Fruit fly (Drosophila melanogaster) whole organism, embryonic: Measurements from ENCODE around the gene Uev1A.

Source experiments
- Atf-2 ChIP-seq: fragments of 200-800 bp; sonication (Bioruptor generic); optimal IDR thresholded peaks from 2 replicates; lab custom pipeline; 2016; ENCODE audit warnings: missing biosample characterization, missing genetic modification characterization
- CG1603 ChIP-seq: fragments of 200-800 bp; sonication (Bioruptor generic); optimal IDR thresholded peaks from 2 replicates; lab custom pipeline; 2019; ENCODE audit warnings: missing biosample characterization, mild to moderate bottlenecking, missing genetic modification characterization, moderate library complexity
- CG8089 ChIP-seq: fragments of 200-800 bp; sonication (Bioruptor generic); optimal IDR thresholded peaks from 3 replicates; lab custom pipeline; 2016; ENCODE audit warnings: missing biosample characterization, missing genetic modification characterization
- Dref ChIP-seq: fragments of 200-800 bp; sonication (Bioruptor generic); IDR thresholded peaks from 2 replicates; pipeline ENCODE4 v1.3.6; 2022; ENCODE audit warnings: missing biosample characterization, missing genetic modification characterization
- bcd ChIP-seq: fragments of 200-800 bp; sonication (Bioruptor generic); optimal IDR thresholded peaks from 2 replicates; lab custom pipeline; 2017; ENCODE audit warnings: missing biosample characterization, mild to moderate bottlenecking, missing genetic modification characterization
- gcm2 ChIP-seq: fragments of 200-800 bp; sonication (Bioruptor generic); optimal IDR thresholded peaks from 2 replicates; lab custom pipeline; 2016; ENCODE audit warnings: missing biosample characterization, missing genetic modification characterization
- p53 ChIP-seq: fragments of 200-800 bp; sonication (Bioruptor generic); optimal IDR thresholded peaks from 2 replicates; lab custom pipeline; 2016; ENCODE audit warnings: missing biosample characterization, missing genetic modification characterization
- rib ChIP-seq: fragments of 200-800 bp; sonication (Bioruptor generic); IDR thresholded peaks from 2 replicates; pipeline ENCODE4 v1.3.6; 2022; ENCODE audit warnings: missing biosample characterization, missing genetic modification characterization
- sisA ChIP-seq: fragments of 200-800 bp; sonication (Bioruptor generic); IDR thresholded peaks from 2 replicates; pipeline ENCODE4 v1.3.6; 2022; ENCODE audit warnings: missing biosample characterization, missing genetic modification characterization
- yki ChIP-seq: fragments of >200 bp; optimal IDR thresholded peaks from 3 replicates; lab custom pipeline; 2018

DNA sequence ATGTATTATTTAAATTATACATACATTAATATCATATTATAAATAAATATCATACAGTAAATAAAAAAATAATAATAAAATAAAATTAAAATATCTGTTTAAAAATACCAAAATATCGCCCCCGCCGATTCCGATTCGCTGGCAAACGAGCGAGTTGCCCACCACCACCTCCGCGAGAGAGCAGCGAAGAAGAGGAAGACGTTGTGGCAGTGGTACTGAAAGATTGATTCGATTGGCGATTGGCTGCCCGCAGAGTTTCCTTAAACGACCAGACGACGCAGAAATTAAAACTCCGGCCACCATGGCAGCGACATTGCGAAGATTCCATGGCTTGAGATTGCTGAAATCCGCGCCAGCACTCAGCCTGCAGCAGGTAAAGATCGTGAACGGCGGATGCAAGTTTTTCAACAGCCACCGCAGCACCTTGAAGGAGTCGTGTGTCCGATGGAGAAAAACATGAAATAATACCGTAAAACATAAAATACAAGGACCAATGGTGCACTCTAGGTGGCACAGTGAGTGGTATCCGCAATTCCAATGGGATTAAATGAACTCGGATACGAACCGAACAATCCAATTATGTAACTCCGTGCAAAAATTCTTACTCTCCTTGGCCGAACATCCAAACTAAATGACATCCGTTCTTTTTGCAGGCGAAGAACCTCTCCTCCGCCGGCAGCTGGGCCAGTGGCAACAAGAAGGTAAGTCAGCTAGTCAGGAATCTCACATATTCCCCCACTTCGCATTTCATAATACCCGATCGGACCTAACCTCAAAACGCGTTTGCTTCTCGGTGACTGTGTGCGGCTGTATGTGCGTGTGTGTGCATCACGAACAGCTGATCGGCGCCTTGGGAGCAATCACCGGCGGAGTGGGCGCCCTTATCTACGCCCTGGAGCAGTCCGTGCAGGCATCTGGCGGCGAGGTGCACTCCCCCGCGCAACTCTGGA lies 5.7 kb downstream of the Uev1A start, which contains the start of gene Cyt-c1:
- TF ChIP-seq bcd (GFP tag; lab: Kevin White, UChicago) (no peak), sisA (no peak), CG8089 (GFP tag; lab: Kevin White, UChicago) (no peak), Atf-2 (GFP tag; lab: Kevin White, UChicago) (no peak), p53 (no peak), yki (no peak), Dref (GFP tag; lab: Robert Waterston, UW) (peak; percentile 53), rib (GFP tag; lab: Robert Waterston, UW) (no peak), CG1603 (tag; lab: Kevin White, UChicago) (no peak), gcm2 (GFP tag; lab: Kevin White, UChicago) (no peak)
